Fruit fly (Drosophila melanogaster): ENCODE measurements around the gene Leash.

Leash gene

dm6 chr3R:10889520-10889887 lies 4.2 kb downstream of the Leash start, which contains the start of gene Ak3:
TSS of gene Ak3 (minus strand) at chr3R:10889588.
- no peak for TF ChIP-seq CG17801 (GFP tag; optimal IDR thresholded peaks at IDR 0.05; ENCODE audit: partially characterized antibody)

dm6 chr3R:10893327-10893726 lies 8.0 kb downstream of the Leash start, which contains the start of gene CG6621:
TSS of gene CG6621 (minus strand) at chr3R:10893531.
- TF ChIP-seq CG17801 (GFP tag; optimal IDR thresholded peaks at IDR 0.05; ENCODE audit: partially characterized antibody), result no peak
